Worm (Caenorhabditis elegans) whole organism, L2 larva: Measurements from ENCODE around the gene cutl-22.
A peak's percentile ranks its signal among the peaks of the same experiment; 100 is the strongest.

ENCODE experiments used
- C34F6.9 ChIP-seq: fragments of 150-350 bp; optimal IDR thresholded peaks from 2 replicates; lab custom pipeline; 2014; ENCODE audit warnings: missing biosample characterization, missing genetic modification characterization
- F13H6.1 ChIP-seq: sonication (generic microtip); optimal IDR thresholded peaks from 2 replicates; lab custom pipeline; 2016; ENCODE audit warnings: missing genetic modification characterization, missing compliant biosample characterization
- R02D3.7 ChIP-seq: fragments of 150-350 bp; optimal IDR thresholded peaks from 2 replicates; lab custom pipeline; 2014; ENCODE audit warnings: missing biosample characterization, missing genetic modification characterization
- alr-1 ChIP-seq: fragments of 150-350 bp; optimal IDR thresholded peaks from 2 replicates; lab custom pipeline; 2014; ENCODE audit warnings: missing biosample characterization, missing genetic modification characterization
- aly-2 ChIP-seq: fragments of 150-350 bp; optimal IDR thresholded peaks from 2 replicates; lab custom pipeline; 2014; ENCODE audit warnings: missing biosample characterization, missing genetic modification characterization
- ama-1 ChIP-seq: fragments of 150-350 bp; optimal IDR thresholded peaks from 2 replicates; lab custom pipeline; 2018; ENCODE audit warnings: inconsistent platforms
- blmp-1 ChIP-seq: sonication (generic microtip); optimal IDR thresholded peaks from 2 replicates; lab custom pipeline; 2017; ENCODE audit warnings: missing genetic modification characterization, mild to moderate bottlenecking, missing compliant biosample characterization, antibody characterized with exemption, moderate library complexity; ENCODE audit not compliant: insufficient read depth
- ceh-16 ChIP-seq: fragments of 150-350 bp; optimal IDR thresholded peaks from 2 replicates; lab custom pipeline; 2014; ENCODE audit warnings: missing biosample characterization, missing genetic modification characterization
- ceh-82 ChIP-seq: fragments of 150-350 bp; optimal IDR thresholded peaks from 2 replicates; lab custom pipeline; 2014; ENCODE audit warnings: missing biosample characterization, missing genetic modification characterization
- crh-2 ChIP-seq: sonication (generic microtip); optimal IDR thresholded peaks from 2 replicates; lab custom pipeline; 2017; ENCODE audit warnings: missing biosample characterization, missing genetic modification characterization
- dmd-4 ChIP-seq: sonication (generic microtip); optimal IDR thresholded peaks from 2 replicates; lab custom pipeline; 2017; ENCODE audit warnings: missing biosample characterization, missing genetic modification characterization
- egl-27 ChIP-seq: sonication (generic microtip); optimal IDR thresholded peaks from 3 replicates; lab custom pipeline; 2017; ENCODE audit warnings: missing biosample characterization, missing genetic modification reagents, missing genetic modification characterization
- elt-3 ChIP-seq: sonication (generic microtip); optimal IDR thresholded peaks from 2 replicates; lab custom pipeline; 2017; ENCODE audit warnings: missing biosample characterization, missing genetic modification characterization
- fos-1 ChIP-seq: fragments of 150-350 bp; optimal IDR thresholded peaks from 2 replicates; lab custom pipeline; 2014; ENCODE audit warnings: missing biosample characterization, missing genetic modification characterization
- gmeb-1 ChIP-seq: fragments of 150-350 bp; optimal IDR thresholded peaks from 2 replicates; lab custom pipeline; 2014; ENCODE audit warnings: missing biosample characterization, missing genetic modification characterization
- lin-11 ChIP-seq: fragments of 150-350 bp; sonication (generic microtip); optimal IDR thresholded peaks from 2 replicates; lab custom pipeline; 2014; ENCODE audit warnings: missing biosample characterization, missing genetic modification characterization, inconsistent platforms, mixed read lengths
- lin-13 ChIP-seq: fragments of 150-350 bp; optimal IDR thresholded peaks from 2 replicates; lab custom pipeline; 2014; ENCODE audit warnings: missing biosample characterization, missing genetic modification reagents, missing genetic modification characterization
- lin-39 ChIP-seq: fragments of 150-350 bp; optimal IDR thresholded peaks from 2 replicates; lab custom pipeline; 2014; ENCODE audit warnings: missing biosample characterization, missing genetic modification reagents, missing genetic modification characterization
- lsy-2 ChIP-seq, 2 experiments: fragments of 150-350 bp in 1 of 2; sonication (generic microtip) in 1 of 2; optimal IDR thresholded peaks; 2 replicates each; lab custom pipeline; 2014 to 2017; ENCODE audit warnings: missing biosample characterization in 2 of 2, missing genetic modification characterization in 2 of 2
- mab-5 ChIP-seq: fragments of 150-350 bp; optimal IDR thresholded peaks from 2 replicates; lab custom pipeline; 2014; ENCODE audit warnings: missing biosample characterization, missing genetic modification characterization
- mbf-1 ChIP-seq: sonication (generic microtip); optimal IDR thresholded peaks from 2 replicates; lab custom pipeline; 2017; ENCODE audit warnings: missing biosample characterization, missing genetic modification characterization
- mdl-1 ChIP-seq, 2 experiments: fragments of 150-350 bp in 1 of 2; sonication (generic microtip) in 1 of 2; optimal IDR thresholded peaks; 2 replicates each; lab custom pipeline; 2017; ENCODE audit warnings: missing biosample characterization in 2 of 2, missing genetic modification characterization in 2 of 2
- nhr-10 ChIP-seq: sonication (generic microtip); optimal IDR thresholded peaks from 2 replicates; lab custom pipeline; 2017; ENCODE audit warnings: missing biosample characterization, missing genetic modification characterization
- nhr-11 ChIP-seq: fragments of 150-350 bp; optimal IDR thresholded peaks from 2 replicates; lab custom pipeline; 2014; ENCODE audit warnings: missing biosample characterization, missing genetic modification characterization
- nhr-12 ChIP-seq: fragments of 150-350 bp; optimal IDR thresholded peaks from 2 replicates; lab custom pipeline; 2014; ENCODE audit warnings: missing biosample characterization, missing genetic modification characterization
- nhr-129 ChIP-seq: fragments of 150-350 bp; optimal IDR thresholded peaks from 2 replicates; lab custom pipeline; 2014; ENCODE audit warnings: missing biosample characterization, missing genetic modification characterization
- nhr-21 ChIP-seq: fragments of 150-350 bp; optimal IDR thresholded peaks from 2 replicates; lab custom pipeline; 2014; ENCODE audit warnings: missing biosample characterization, missing genetic modification characterization
- nhr-23 ChIP-seq: fragments of 150-350 bp; optimal IDR thresholded peaks from 2 replicates; lab custom pipeline; 2014; ENCODE audit warnings: missing biosample characterization, missing genetic modification reagents, missing genetic modification characterization
- nhr-237 ChIP-seq: fragments of 150-350 bp; optimal IDR thresholded peaks from 2 replicates; lab custom pipeline; 2014; ENCODE audit warnings: missing biosample characterization, missing genetic modification characterization
- nhr-25 ChIP-seq: fragments of 150-350 bp; sonication (generic microtip); optimal IDR thresholded peaks from 3 replicates; lab custom pipeline; 2014; ENCODE audit warnings: missing biosample characterization, missing genetic modification characterization
- nhr-6 ChIP-seq: fragments of 150-350 bp; optimal IDR thresholded peaks from 2 replicates; lab custom pipeline; 2014; ENCODE audit warnings: missing biosample characterization, missing genetic modification characterization
- nhr-77 ChIP-seq: fragments of 150-350 bp; optimal IDR thresholded peaks from 2 replicates; lab custom pipeline; 2014; ENCODE audit warnings: missing biosample characterization, missing genetic modification characterization
- peb-1 ChIP-seq: fragments of 150-350 bp; optimal IDR thresholded peaks from 2 replicates; lab custom pipeline; 2014; ENCODE audit warnings: missing biosample characterization, missing genetic modification characterization
- sem-4 ChIP-seq: fragments of 150-350 bp; optimal IDR thresholded peaks from 2 replicates; lab custom pipeline; 2014; ENCODE audit warnings: missing biosample characterization, missing genetic modification reagents, missing genetic modification characterization
- skn-1 ChIP-seq: sonication (generic microtip); optimal IDR thresholded peaks from 2 replicates; lab custom pipeline; 2017; ENCODE audit warnings: missing biosample characterization, missing genetic modification characterization
- sma-3 ChIP-seq: sonication (generic microtip); optimal IDR thresholded peaks from 2 replicates; lab custom pipeline; 2016; ENCODE audit warnings: missing genetic modification reagents, missing genetic modification characterization, missing compliant biosample characterization
- sma-9 ChIP-seq, 2 experiments: fragments of 150-350 bp in 1 of 2; sonication (generic microtip) in 1 of 2; optimal IDR thresholded peaks; 2 replicates each; lab custom pipeline; 2014 to 2016; ENCODE audit warnings: missing genetic modification characterization in 2 of 2, mild to moderate bottlenecking in 1 of 2, missing biosample characterization in 1 of 2, missing compliant biosample characterization in 1 of 2, missing genetic modification reagents in 1 of 2, moderate library complexity in 1 of 2
- snpc-4 ChIP-seq: fragments of 150-350 bp; optimal IDR thresholded peaks from 2 replicates; lab custom pipeline; 2014; ENCODE audit warnings: missing biosample characterization, missing genetic modification characterization
- unc-39 ChIP-seq: fragments of 150-350 bp; optimal IDR thresholded peaks from 2 replicates; lab custom pipeline; 2014; ENCODE audit warnings: missing biosample characterization, missing genetic modification characterization
- unc-55 ChIP-seq: fragments of 150-350 bp; sonication (generic microtip); optimal IDR thresholded peaks from 3 replicates; lab custom pipeline; 2014; ENCODE audit warnings: missing biosample characterization, missing genetic modification reagents, missing genetic modification characterization
- unc-62 ChIP-seq: fragments of 150-350 bp; optimal IDR thresholded peaks from 2 replicates; lab custom pipeline; 2014; ENCODE audit warnings: missing biosample characterization, missing genetic modification reagents, missing genetic modification characterization
- zag-1 ChIP-seq: fragments of 150-350 bp; optimal IDR thresholded peaks from 2 replicates; lab custom pipeline; 2014; ENCODE audit warnings: missing biosample characterization, missing genetic modification characterization
- ztf-1 ChIP-seq: fragments of 200-800 bp; sonication (Bioruptor generic); conservative IDR thresholded peaks from 2 replicates; pipeline ENCODE4 v1.3.6; 2022; ENCODE audit warnings: missing genetic modification characterization, missing compliant biosample characterization
- ztf-11 ChIP-seq: sonication (generic microtip); optimal IDR thresholded peaks from 2 replicates; lab custom pipeline; 2017; ENCODE audit warnings: missing biosample characterization, missing genetic modification characterization
- ztf-4 ChIP-seq: fragments of 150-350 bp; optimal IDR thresholded peaks from 2 replicates; lab custom pipeline; 2014; ENCODE audit warnings: missing biosample characterization, missing genetic modification characterization

Gene cutl-22

ce11 chrV:1142251-1142650, 718 bp downstream of the cutl-22 start:
- TF ChIP-seq mbf-1 (tag; lab: Kevin White, UChicago), result no peak
- TF ChIP-seq ceh-16 (tag; lab: Kevin White, UChicago), result no peak
- TF ChIP-seq lin-11 (tag; lab: Kevin White, UChicago), result no peak
- TF ChIP-seq nhr-6 (tag; lab: Kevin White, UChicago), result no peak
- no peak for TF ChIP-seq zag-1 (tag; lab: Kevin White, UChicago)

ce11 chrV:1149734-1150669, 8.5 kb downstream of the cutl-22 start:
- TF ChIP-seq elt-3 (tag; lab: Kevin White, UChicago) (no peak), lsy-2 (tag; optimal IDR thresholded peaks at IDR 0.05; lab: Kevin White, UChicago) (peak in 1 of 2 experiments; percentile 22), egl-27 (tag; lab: Kevin White, UChicago) (no peak), sem-4 (tag; lab: Kevin White, UChicago) (no peak), sma-9 (GFP tag; optimal IDR thresholded peaks at IDR 0.05; lab: Kevin White, UChicago) (peak; percentile 34), sma-9 (tag; optimal IDR thresholded peaks at IDR 0.05; lab: Kevin White, UChicago) (no peak), lin-11 (tag; lab: Kevin White, UChicago) (peak; percentile 39), unc-55 (GFP tag; lab: Kevin White, UChicago) (peak; percentile 2)

ce11 chrV:1151324-1151742, 9.8 kb downstream of the cutl-22 start:
- TF ChIP-seq mab-5 (peak; percentile 95), nhr-77 (tag; lab: Kevin White, UChicago) (peak; percentile 74), lin-11 (tag; lab: Kevin White, UChicago) (peak; percentile 99), ceh-16 (tag; lab: Kevin White, UChicago) (peak; percentile 87), unc-39 (peak; percentile 84), nhr-12 (tag; lab: Kevin White, UChicago) (peak; percentile 39), ama-1 (lab: Kevin White, UChicago) (no peak), ztf-11 (tag; lab: Kevin White, UChicago) (peak; percentile 77), alr-1 (no peak), nhr-129 (tag; lab: Kevin White, UChicago) (peak; percentile 97), R02D3.7 (tag; lab: Kevin White, UChicago) (peak; percentile 63), egl-27 (tag; lab: Kevin White, UChicago) (peak; percentile 95), lin-39 (tag; lab: Kevin White, UChicago) (no peak), unc-62 (peak; percentile 69), zag-1 (tag; lab: Kevin White, UChicago) (peak; percentile 99), nhr-11 (tag; lab: Kevin White, UChicago) (peak; percentile 87), crh-2 (peak; percentile 98), peb-1 (no peak), C34F6.9 (tag; lab: Kevin White, UChicago) (peak; percentile 98), sma-9 (GFP tag; optimal IDR thresholded peaks at IDR 0.05; lab: Kevin White, UChicago) (peak; percentile 97), sma-9 (tag; optimal IDR thresholded peaks at IDR 0.05; lab: Kevin White, UChicago) (no peak), nhr-6 (tag; lab: Kevin White, UChicago) (peak; percentile 94), skn-1 (peak; percentile 26), nhr-23 (tag; lab: Kevin White, UChicago) (no peak), unc-55 (GFP tag; lab: Kevin White, UChicago) (peak; percentile 98), dmd-4 (tag; lab: Kevin White, UChicago) (peak; percentile 55), ztf-1 (GFP tag; lab: Robert Waterston, UW) (peak; percentile 92; the same call in 1 of the 2 replicates), lsy-2 (tag; optimal IDR thresholded peaks at IDR 0.05; lab: Kevin White, UChicago) (peak; percentile 93 to 95), sma-3 (GFP tag; lab: Kevin White, UChicago) (peak; percentile 98), mbf-1 (tag; lab: Kevin White, UChicago) (no peak), fos-1 (peak; percentile 96), blmp-1 (peak; percentile 45), lin-13 (GFP tag; lab: Kevin White, UChicago) (peak; percentile 97), F13H6.1 (tag; lab: Kevin White, UChicago) (peak; percentile 99), mdl-1 (tag; optimal IDR thresholded peaks at IDR 0.05; lab: Kevin White, UChicago) (peak; percentile 90 to 97), nhr-237 (tag; lab: Kevin White, UChicago) (peak; percentile 92), aly-2 (tag; lab: Kevin White, UChicago) (no peak), nhr-21 (tag; lab: Kevin White, UChicago) (peak; percentile 99), gmeb-1 (tag; lab: Kevin White, UChicago) (peak; percentile 86), sem-4 (tag; lab: Kevin White, UChicago) (peak; percentile 96), ceh-82 (peak; percentile 91), snpc-4 (peak; percentile 79), nhr-10 (tag; lab: Kevin White, UChicago) (peak; percentile 93), ztf-4 (tag; lab: Kevin White, UChicago) (peak; percentile 98), elt-3 (tag; lab: Kevin White, UChicago) (no peak), nhr-25 (tag; lab: Kevin White, UChicago) (peak; percentile 92)
